Fruit fly (Drosophila melanogaster) whole organism, embryonic: Measurements from ENCODE around the gene Gale.

Source experiments
- ATbp ChIP-seq: fragments of 200-800 bp; sonication (Bioruptor generic); optimal IDR thresholded peaks from 2 replicates; lab custom pipeline; 2017; ENCODE audit warnings: missing biosample characterization, mild to moderate bottlenecking, missing genetic modification characterization, missing genetic modification reagents
- Awh ChIP-seq: fragments of 200-800 bp; sonication (Bioruptor generic); IDR thresholded peaks from 2 replicates; pipeline ENCODE4, ENCODE4 v1.3.6; 2022; ENCODE audit warnings: missing biosample characterization, missing genetic modification characterization
- CG10209 ChIP-seq: fragments of 200-800 bp; sonication (Bioruptor generic); optimal IDR thresholded peaks from 3 replicates; lab custom pipeline; 2017; ENCODE audit warnings: missing biosample characterization, mild to moderate bottlenecking, missing genetic modification characterization, missing genetic modification reagents
- CG10431 ChIP-seq: fragments of 200-800 bp; sonication (Bioruptor generic); optimal IDR thresholded peaks from 3 replicates; lab custom pipeline; 2018; ENCODE audit warnings: missing biosample characterization, mild to moderate bottlenecking, missing genetic modification characterization
- CG11398 ChIP-seq: fragments of 200-800 bp; sonication (Bioruptor generic); optimal IDR thresholded peaks from 2 replicates; lab custom pipeline; 2016; ENCODE audit warnings: missing biosample characterization, missing genetic modification characterization
- CG11560 ChIP-seq: fragments of 200-800 bp; sonication (Bioruptor generic); IDR thresholded peaks from 3 replicates; pipeline ENCODE4 v1.3.6; 2022; ENCODE audit warnings: missing biosample characterization, missing genetic modification characterization
- CG11695 ChIP-seq: fragments of 200-800 bp; sonication (Bioruptor generic); IDR thresholded peaks from 3 replicates; pipeline ENCODE4 v1.3.6; 2022; ENCODE audit warnings: missing biosample characterization, missing genetic modification characterization
- CG12299 ChIP-seq: fragments of 200-800 bp; sonication (Bioruptor generic); optimal IDR thresholded peaks from 2 replicates; lab custom pipeline; 2018; ENCODE audit warnings: missing biosample characterization, mild to moderate bottlenecking, missing genetic modification characterization
- CG1233 ChIP-seq: fragments of 200-800 bp; sonication (Bioruptor generic); optimal IDR thresholded peaks from 4 replicates; lab custom pipeline; 2018; ENCODE audit warnings: missing biosample characterization, mild to moderate bottlenecking, missing genetic modification characterization
- CG12659 ChIP-seq: fragments of 200-800 bp; sonication (Bioruptor generic); optimal IDR thresholded peaks from 3 replicates; lab custom pipeline; 2017; ENCODE audit warnings: mild to moderate bottlenecking, missing biosample characterization, missing genetic modification reagents, missing genetic modification characterization
- CG14441 ChIP-seq: fragments of 200-800 bp; sonication (Bioruptor generic); IDR thresholded peaks from 2 replicates; pipeline ENCODE4 v1.3.6; 2022; ENCODE audit warnings: missing biosample characterization, missing genetic modification characterization
- CG14667 ChIP-seq: fragments of 200-800 bp; sonication (Bioruptor generic); IDR thresholded peaks from 2 replicates; pipeline ENCODE4 v1.3.6; 2022; ENCODE audit warnings: missing biosample characterization, missing genetic modification characterization
- CG15696 ChIP-seq: fragments of 200-800 bp; sonication (Bioruptor generic); optimal IDR thresholded peaks from 2 replicates; lab custom pipeline; 2019; ENCODE audit warnings: missing biosample characterization, mild to moderate bottlenecking, missing genetic modification characterization, moderate library complexity
- CG1603 ChIP-seq: fragments of 200-800 bp; sonication (Bioruptor generic); optimal IDR thresholded peaks from 2 replicates; lab custom pipeline; 2019; ENCODE audit warnings: missing biosample characterization, mild to moderate bottlenecking, missing genetic modification characterization, moderate library complexity
- CG1792 ChIP-seq: fragments of 200-800 bp; sonication (Bioruptor generic); optimal IDR thresholded peaks from 2 replicates; lab custom pipeline; 2016; ENCODE audit warnings: missing biosample characterization, missing genetic modification characterization
- CG2678 ChIP-seq: fragments of 200-800 bp; sonication (Bioruptor generic); optimal IDR thresholded peaks from 3 replicates; lab custom pipeline; 2019; ENCODE audit warnings: missing biosample characterization, mild to moderate bottlenecking, missing genetic modification characterization, moderate library complexity
- CG3407 ChIP-seq: fragments of 200-800 bp; sonication (Bioruptor generic); optimal IDR thresholded peaks from 2 replicates; lab custom pipeline; 2018; ENCODE audit warnings: missing biosample characterization, mild to moderate bottlenecking, missing genetic modification characterization
- CG4707 ChIP-seq: fragments of 200-800 bp; sonication (Bioruptor generic); optimal IDR thresholded peaks from 2 replicates; lab custom pipeline; 2018; ENCODE audit warnings: missing biosample characterization, mild to moderate bottlenecking, missing genetic modification characterization, moderate library complexity
- CG6689 ChIP-seq: fragments of 200-800 bp; sonication (Bioruptor generic); IDR thresholded peaks from 2 replicates; pipeline ENCODE4 v1.3.6; 2022; ENCODE audit warnings: missing biosample characterization, missing genetic modification characterization
- CG8478 ChIP-seq: fragments of >200 bp; optimal IDR thresholded peaks from 2 replicates; lab custom pipeline; 2018
- CG8924 ChIP-seq: fragments of 200-800 bp; optimal IDR thresholded peaks from 3 replicates; lab custom pipeline; 2019; ENCODE audit warnings: missing biosample characterization, mild to moderate bottlenecking, missing genetic modification characterization, moderate library complexity
- D ChIP-seq, 2 experiments: fragments of 200-800 bp in 1 of 2; fragments of >200 bp in 1 of 2; sonication (Bioruptor generic) in 1 of 2; optimal IDR thresholded peaks; 2 replicates in 1 of 2; 3 replicates in 1 of 2; lab custom pipeline; 2017; ENCODE audit warnings: mild to moderate bottlenecking in 1 of 2, missing biosample characterization in 1 of 2, missing genetic modification characterization in 1 of 2, missing genetic modification reagents in 1 of 2
- D19A ChIP-seq: fragments of 200-800 bp; optimal IDR thresholded peaks from 3 replicates; lab custom pipeline; 2019; ENCODE audit warnings: missing biosample characterization, mild to moderate bottlenecking, missing genetic modification characterization, moderate library complexity
- E2f2 ChIP-seq: fragments of 200-800 bp; sonication (Bioruptor generic); IDR thresholded peaks from 2 replicates; pipeline ENCODE4 v1.3.6; 2022; ENCODE audit warnings: missing biosample characterization, missing genetic modification characterization
- Hr78 ChIP-seq, 2 experiments: fragments of 200-800 bp in 1 of 2; fragments of >200 bp in 1 of 2; sonication (Bioruptor generic) in 1 of 2; optimal IDR thresholded peaks; 2 replicates each; lab custom pipeline; 2017 to 2019; ENCODE audit warnings: missing biosample characterization in 2 of 2, missing genetic modification characterization in 2 of 2, mild to moderate bottlenecking in 1 of 2, moderate library complexity in 1 of 2
- Max ChIP-seq: fragments of 200-800 bp; sonication (Bioruptor generic); optimal IDR thresholded peaks from 2 replicates; lab custom pipeline; 2016; ENCODE audit warnings: missing biosample characterization, mild to moderate bottlenecking, missing genetic modification characterization
- Poxn ChIP-seq: fragments of 200-800 bp; sonication (Bioruptor generic); IDR thresholded peaks from 2 replicates; pipeline ENCODE4 v1.3.6; 2022; ENCODE audit warnings: missing biosample characterization, missing genetic modification characterization
- Sry-δ ChIP-seq: fragments of 200-800 bp; sonication (Bioruptor generic); optimal IDR thresholded peaks from 2 replicates; lab custom pipeline; 2016; ENCODE audit warnings: missing biosample characterization, missing genetic modification characterization
- Trl ChIP-seq, 3 experiments: fragments of >200 bp in 2 of 3; fragments of 200-800 bp in 1 of 3; sonication (Bioruptor generic) in 1 of 3; optimal IDR thresholded peaks; 2 replicates in 1 of 3; 3 replicates in 2 of 3; lab custom pipeline; 2016 to 2017; ENCODE audit warnings: missing biosample characterization in 1 of 3, missing genetic modification characterization in 1 of 3
- aop ChIP-seq: fragments of 200-800 bp; sonication (Bioruptor generic); IDR thresholded peaks from 2 replicates; pipeline ENCODE4 v1.3.6; 2022; ENCODE audit warnings: missing biosample characterization, missing genetic modification characterization
- crol ChIP-seq: fragments of 200-800 bp; sonication (Bioruptor generic); IDR thresholded peaks from 2 replicates; pipeline ENCODE4 v1.3.6; 2022; ENCODE audit warnings: missing biosample characterization, missing genetic modification characterization
- dati ChIP-seq: fragments of 200-800 bp; sonication (Bioruptor generic); IDR thresholded peaks from 2 replicates; pipeline ENCODE4 v1.3.6; 2022; ENCODE audit warnings: missing biosample characterization, missing genetic modification characterization
- ems ChIP-seq: fragments of 200-800 bp; sonication (Bioruptor generic); optimal IDR thresholded peaks from 3 replicates; lab custom pipeline; 2016; ENCODE audit warnings: missing biosample characterization, missing genetic modification characterization
- esg ChIP-seq: fragments of 200-800 bp; sonication (Bioruptor generic); conservative IDR thresholded peaks from 2 replicates; pipeline ENCODE4 v1.3.6; 2022; ENCODE audit warnings: missing biosample characterization, missing genetic modification characterization
- gcm2 ChIP-seq: fragments of 200-800 bp; sonication (Bioruptor generic); optimal IDR thresholded peaks from 2 replicates; lab custom pipeline; 2016; ENCODE audit warnings: missing biosample characterization, missing genetic modification characterization
- her ChIP-seq: fragments of 200-800 bp; sonication (Bioruptor generic); optimal IDR thresholded peaks from 2 replicates; lab custom pipeline; 2016; ENCODE audit warnings: missing biosample characterization, missing genetic modification characterization
- hkb ChIP-seq, 2 experiments: fragments of 200-800 bp in 1 of 2; fragments of >200 bp in 1 of 2; sonication (Bioruptor generic) in 1 of 2; IDR thresholded peaks in 1 of 2; optimal IDR thresholded peaks in 1 of 2; 2 replicates each; pipeline versions ENCODE4 v1.3.6 to Lab custom; 2017 to 2022; ENCODE audit warnings: missing biosample characterization in 1 of 2, missing genetic modification characterization in 1 of 2
- jigr1 ChIP-seq: fragments of 200-800 bp; sonication (Bioruptor generic); IDR thresholded peaks from 3 replicates; pipeline ENCODE4 v1.3.6; 2022; ENCODE audit warnings: missing biosample characterization, missing genetic modification characterization
- mirr ChIP-seq: fragments of 200-800 bp; sonication (Bioruptor generic); optimal IDR thresholded peaks from 3 replicates; lab custom pipeline; 2018; ENCODE audit warnings: missing biosample characterization, mild to moderate bottlenecking, missing genetic modification characterization
- phol ChIP-seq: fragments of 200-800 bp; sonication (Bioruptor generic); optimal IDR thresholded peaks from 3 replicates; lab custom pipeline; 2018; ENCODE audit warnings: missing biosample characterization, mild to moderate bottlenecking, missing genetic modification characterization, moderate library complexity
- pum ChIP-seq: fragments of 200-800 bp; sonication (Bioruptor generic); optimal IDR thresholded peaks from 2 replicates; lab custom pipeline; 2016; ENCODE audit warnings: missing biosample characterization, missing genetic modification characterization
- repo ChIP-seq: fragments of 200-800 bp; sonication (Bioruptor generic); optimal IDR thresholded peaks from 2 replicates; lab custom pipeline; 2016; ENCODE audit warnings: missing biosample characterization, missing genetic modification characterization
- rib ChIP-seq: fragments of 200-800 bp; sonication (Bioruptor generic); IDR thresholded peaks from 2 replicates; pipeline ENCODE4 v1.3.6; 2022; ENCODE audit warnings: missing biosample characterization, missing genetic modification characterization
- ro ChIP-seq: fragments of 200-800 bp; sonication (Bioruptor generic); IDR thresholded peaks from 2 replicates; pipeline ENCODE4 v1.3.6; 2022; ENCODE audit warnings: missing biosample characterization, missing genetic modification characterization
- sug ChIP-seq: fragments of 200-800 bp; optimal IDR thresholded peaks from 2 replicates; lab custom pipeline; 2019; ENCODE audit warnings: missing biosample characterization, mild to moderate bottlenecking, missing genetic modification characterization, moderate library complexity
- vfl ChIP-seq: fragments of 200-800 bp; sonication (Bioruptor generic); optimal IDR thresholded peaks from 2 replicates; lab custom pipeline; 2016; ENCODE audit warnings: missing biosample characterization, missing genetic modification characterization
- yki ChIP-seq: fragments of >200 bp; optimal IDR thresholded peaks from 3 replicates; lab custom pipeline; 2018
- z ChIP-seq: fragments of 200-800 bp; sonication (Bioruptor generic); IDR thresholded peaks from 3 replicates; pipeline ENCODE4 v1.3.6; 2022; ENCODE audit warnings: missing biosample characterization, missing genetic modification characterization

The Gale gene

DNA sequence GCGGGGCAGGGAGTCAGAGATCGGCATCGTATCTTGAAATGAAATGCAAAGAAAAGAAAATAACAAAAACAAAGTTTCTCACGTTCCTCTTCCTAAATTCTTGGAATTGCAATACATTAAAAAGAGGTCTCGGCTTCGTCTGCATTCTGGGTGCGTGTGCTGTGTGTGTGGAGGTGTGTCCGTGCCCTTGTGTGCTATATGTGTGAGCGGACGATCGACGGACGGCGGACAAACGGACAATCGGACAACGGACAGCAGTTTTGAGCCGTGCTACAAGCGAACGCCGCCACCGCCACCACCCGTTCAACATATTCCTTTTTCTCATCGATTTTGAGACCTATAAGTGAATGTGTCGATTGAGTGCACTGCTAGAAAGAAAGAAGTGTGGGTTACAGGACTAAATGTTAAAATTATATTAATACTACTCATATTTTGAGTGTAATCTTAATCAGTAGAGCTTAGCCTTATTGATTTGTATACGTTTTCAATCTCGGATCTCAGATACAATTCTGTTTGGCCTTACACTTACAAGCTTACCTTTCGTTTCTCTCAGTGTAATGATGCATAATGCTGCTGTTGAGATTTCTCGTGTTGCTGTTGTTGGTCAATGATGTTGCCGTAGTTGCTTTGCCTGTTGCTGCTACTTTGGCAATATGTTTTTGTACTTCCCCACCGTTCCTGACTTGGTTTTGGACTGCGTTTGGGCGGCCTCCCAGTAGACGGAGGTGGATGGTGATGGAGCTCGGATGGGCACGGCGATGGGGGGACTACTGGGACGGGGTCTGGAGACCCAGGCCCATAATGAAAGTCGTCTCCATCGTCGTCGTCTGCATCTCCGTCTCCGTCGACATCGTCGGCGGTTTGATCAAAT lies 27.0 kb upstream of the Gale start (continued):
- TF ChIP-seq Poxn (GFP tag; lab: Robert Waterston, UW), result no peak
- no peak for TF ChIP-seq CG11560 (tag; lab: Robert Waterston, UW)
- TF ChIP-seq CG1792, result peak; percentile 22
- TF ChIP-seq dati, result peak; percentile 15; the same call in 1 of the 2 replicates
- peak; percentile 70 for TF ChIP-seq CG2678 (tag; lab: Kevin White, UChicago)
- peak; percentile 73; the same call in 1 of the 2 replicates for TF ChIP-seq crol (GFP tag; lab: Robert Waterston, UW)
- no peak for TF ChIP-seq yki (lab: Kevin White, UChicago)
- peak; percentile 47; the same call in 1 of the 3 replicates for TF ChIP-seq CG11695 (GFP tag; lab: Robert Waterston, UW)
- TF ChIP-seq Hr78 (GFP tag; optimal IDR thresholded peaks at IDR 0.05; lab: Kevin White, UChicago), result no peak
- peak; percentile 45; the same call in 1 of the 2 replicates for TF ChIP-seq CG14667 (GFP tag; lab: Robert Waterston, UW)
- no peak for TF ChIP-seq Sry-δ (GFP tag; lab: Kevin White, UChicago)
- no peak for TF ChIP-seq CG14441 (GFP tag; lab: Robert Waterston, UW)
- TF ChIP-seq gcm2 (GFP tag; lab: Kevin White, UChicago), result peak; percentile 54
- peak; percentile 35 for TF ChIP-seq vfl (GFP tag; lab: Kevin White, UChicago)
- peak; percentile 31 for TF ChIP-seq her
- peak; percentile 92 for TF ChIP-seq CG8924 (tag; lab: Kevin White, UChicago)
- TF ChIP-seq E2f2 (GFP tag; lab: Robert Waterston, UW), result peak; percentile 34; the same call in 1 of the 2 replicates
- no peak for TF ChIP-seq hkb (optimal IDR thresholded peaks at IDR 0.05; lab: Kevin White, UChicago)
- peak; percentile 48; the same call in 1 of the 2 replicates for TF ChIP-seq hkb (GFP tag; IDR thresholded peaks at IDR 0.05; lab: Robert Waterston, UW)
- peak; percentile 98 for TF ChIP-seq CG15696 (tag; lab: Kevin White, UChicago)
- peak; percentile 57 for TF ChIP-seq CG12299
- no peak for TF ChIP-seq mirr (GFP tag; lab: Kevin White, UChicago)
- TF ChIP-seq CG4707, result peak; percentile 75
- TF ChIP-seq sug, result no peak
- peak; percentile 49 for TF ChIP-seq CG10431 (GFP tag; lab: Kevin White, UChicago)
- peak; percentile 6; the same call in 2 of the 3 replicates for TF ChIP-seq z
- TF ChIP-seq Trl (optimal IDR thresholded peaks at IDR 0.05; lab: Kevin White, UChicago), result no peak
- TF ChIP-seq Trl (GFP tag; optimal IDR thresholded peaks at IDR 0.05; lab: Kevin White, UChicago), result peak; percentile 69
- no peak for TF ChIP-seq D (optimal IDR thresholded peaks at IDR 0.05; lab: Kevin White, UChicago)
- peak; percentile 90 for TF ChIP-seq D (GFP tag; optimal IDR thresholded peaks at IDR 0.05; lab: Kevin White, UChicago)
- no peak for TF ChIP-seq rib (GFP tag; lab: Robert Waterston, UW)
- TF ChIP-seq phol (tag; lab: Kevin White, UChicago), result peak; percentile 90
- peak; percentile 86 for TF ChIP-seq D19A
- peak; percentile 94 for TF ChIP-seq CG1603
- peak; percentile 79 for TF ChIP-seq CG6689 (GFP tag; lab: Robert Waterston, UW)
- peak; percentile 83 for TF ChIP-seq CG10209 (GFP tag; lab: Kevin White, UChicago)
- peak; percentile 59 for TF ChIP-seq ems (GFP tag; lab: Kevin White, UChicago)
- TF ChIP-seq CG3407, result peak; percentile 63
- peak; percentile 17; the same call in 1 of the 2 replicates for TF ChIP-seq ro (GFP tag; lab: Robert Waterston, UW)
- peak; percentile 74 for TF ChIP-seq CG1233
- TF ChIP-seq CG8478 (lab: Kevin White, UChicago), result no peak
- TF ChIP-seq repo (GFP tag; lab: Kevin White, UChicago), result peak; percentile 60
- TF ChIP-seq CG12659 (GFP tag; lab: Kevin White, UChicago), result peak; percentile 32
- peak; percentile 30; the same call in 1 of the 2 replicates for TF ChIP-seq Awh (GFP tag; lab: Robert Waterston, UW)
- TF ChIP-seq jigr1 (GFP tag; lab: Robert Waterston, UW), result peak; percentile 54; the same call in 1 of the 3 replicates
- peak; percentile 18 for TF ChIP-seq CG11398 (GFP tag; lab: Kevin White, UChicago)
- peak; percentile 25; the same call in 1 of the 2 replicates for TF ChIP-seq aop (GFP tag; lab: Robert Waterston, UW)
- peak; percentile 57 for TF ChIP-seq ATbp (GFP tag; lab: Kevin White, UChicago)
- TF ChIP-seq esg (GFP tag; lab: Robert Waterston, UW), result peak; percentile 65
- peak; percentile 72 for TF ChIP-seq pum (GFP tag; lab: Kevin White, UChicago)
- TF ChIP-seq Max (GFP tag; lab: Kevin White, UChicago), result peak; percentile 67
